Worm (Caenorhabditis elegans): ENCODE measurements around the gene C31H1.1.

ce11 chrIV:5806909-5807308 lies 9.7 kb downstream of the C31H1.1 start, which contains the start of gene lntl-1:
- no peak for TF ChIP-seq fos-1 (tag; optimal IDR thresholded peaks at IDR 0.05)
- no peak for TF ChIP-seq nhr-11 (tag; optimal IDR thresholded peaks at IDR 0.05)
- no peak for TF ChIP-seq fkh-4 (tag; optimal IDR thresholded peaks at IDR 0.05; ENCODE audit: borderline replicate concordance)
- TF ChIP-seq aly-2 (tag; optimal IDR thresholded peaks at IDR 0.05): no peak
- TF ChIP-seq C16A3.4 (tag; optimal IDR thresholded peaks at IDR 0.05): no peak
- TF ChIP-seq unc-62 (GFP tag; optimal IDR thresholded peaks at IDR 0.05): no peak
- TF ChIP-seq lin-14 (GFP tag; optimal IDR thresholded peaks at IDR 0.05): peak; percentile 25

Measured in whole organism, L1 larva.